Fruit fly (Drosophila melanogaster) ovary, adult (tissue): ENCODE data around the gene Tbcd.
A peak's percentile ranks its signal among the peaks of the same experiment; 100 is the strongest.

Experiments
- CG17801 ChIP-seq: fragments of 200-800 bp; optimal IDR thresholded peaks from 2 replicates; lab custom pipeline; 2019; ENCODE audit warnings: missing biosample characterization, mild to moderate bottlenecking, missing genetic modification characterization, moderate library complexity; ENCODE audit not compliant: partially characterized antibody

The Tbcd gene

DNA sequence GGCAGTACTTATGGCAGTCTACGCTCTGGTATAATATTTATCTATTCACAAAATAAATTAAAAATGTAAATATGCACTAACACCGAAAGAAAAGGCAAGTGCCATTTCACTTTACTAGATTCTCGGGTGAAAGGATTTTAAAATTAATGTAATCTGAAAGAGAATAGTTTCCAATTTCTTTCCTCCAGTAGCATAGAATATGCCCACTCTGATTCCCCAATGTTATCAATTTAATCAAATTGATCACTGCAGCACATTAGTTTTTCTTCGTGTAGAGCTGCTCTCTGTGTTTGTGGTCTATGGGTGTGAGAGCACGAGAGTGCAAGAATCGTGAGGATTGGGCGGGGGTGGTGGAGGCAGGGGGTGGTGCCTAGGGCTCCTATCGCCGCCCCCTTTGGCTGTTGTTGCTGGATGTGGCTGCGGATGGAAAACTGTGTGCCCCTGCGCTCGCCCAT is 53.8 kb downstream of the Tbcd start:
- peak; percentile 82 for TF ChIP-seq CG17801 (GFP tag; lab: Kevin White, UChicago)
